Fruit fly (Drosophila melanogaster): Measurements from ENCODE around the gene Or85e.

Or85e gene

DNA sequence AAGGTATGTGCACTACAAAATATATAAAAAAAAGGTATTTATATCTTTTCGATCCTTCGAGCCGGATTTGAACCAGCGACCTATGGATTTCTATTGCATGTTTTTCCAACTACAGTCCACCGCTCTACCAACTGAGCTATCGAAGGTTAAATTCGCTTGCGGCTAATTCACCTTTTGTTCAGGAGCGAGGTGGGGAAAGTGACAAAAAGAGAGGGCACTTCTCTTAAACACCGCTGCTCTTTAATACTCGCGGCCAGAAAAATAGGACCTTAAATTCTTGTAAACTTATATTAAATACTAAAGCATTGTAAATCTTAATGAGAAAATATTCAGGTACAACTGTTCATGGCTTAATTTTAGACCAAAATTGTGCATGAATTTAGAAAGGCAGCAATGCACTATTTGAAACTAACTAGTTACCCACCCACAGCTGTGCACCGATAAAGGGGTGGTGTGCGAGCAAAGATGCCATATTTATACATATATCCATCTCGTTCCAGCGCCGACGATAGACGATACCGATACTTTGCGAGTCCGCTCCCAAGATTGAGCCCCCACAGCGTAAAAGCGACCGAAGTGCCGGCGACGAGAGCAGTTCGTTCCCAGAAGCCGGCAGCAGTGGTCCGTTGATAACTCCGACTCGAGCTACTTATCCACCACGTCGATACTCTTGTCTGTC is 33.5 kb upstream of the Or85e start (continued):
- TF ChIP-seq Jarid2 (GFP tag; optimal IDR thresholded peaks at IDR 0.05) = peak; percentile 85
- peak; percentile 97 for TF ChIP-seq HLH54F (GFP tag; optimal IDR thresholded peaks at IDR 0.05)
- peak; percentile 90 for TF ChIP-seq Hey (tag; optimal IDR thresholded peaks at IDR 0.05)
- peak; percentile 92 for TF ChIP-seq fd3F (GFP tag; optimal IDR thresholded peaks at IDR 0.05)
- TF ChIP-seq pfk (GFP tag; optimal IDR thresholded peaks at IDR 0.05) = peak; percentile 73
- peak; percentile 74 for TF ChIP-seq Sry-β (GFP tag; optimal IDR thresholded peaks at IDR 0.05)
- TF ChIP-seq sens (GFP tag) = peak; percentile 100
- peak; percentile 94 for TF ChIP-seq wdn (GFP tag; IDR thresholded peaks at IDR 0.05)
- TF ChIP-seq CG10267 (tag; optimal IDR thresholded peaks at IDR 0.05) = peak; percentile 97
- TF ChIP-seq MESR4 (GFP tag; optimal IDR thresholded peaks at IDR 0.05) = peak; percentile 81
- TF ChIP-seq Atf-2 (GFP tag; optimal IDR thresholded peaks at IDR 0.05) = peak; percentile 95
- peak; percentile 97 for TF ChIP-seq Rfx (GFP tag; IDR thresholded peaks at IDR 0.05)
- peak; percentile 95 for TF ChIP-seq CG3407 (GFP tag; optimal IDR thresholded peaks at IDR 0.05)
- TF ChIP-seq Hsf (GFP tag; optimal IDR thresholded peaks at IDR 0.05) = peak; percentile 98
- TF ChIP-seq lmd (GFP tag; IDR thresholded peaks at IDR 0.05) = peak; percentile 94
- no peak for TF ChIP-seq pan (optimal IDR thresholded peaks at IDR 0.05)
- TF ChIP-seq pan (GFP tag; optimal IDR thresholded peaks at IDR 0.05 in 1 of 2, IDR thresholded peaks at IDR 0.05 in 1 of 2) = peak in 1 of 2 experiments; percentile 97
- TF ChIP-seq crp (GFP tag; optimal IDR thresholded peaks at IDR 0.05) = peak; percentile 32 to 77
- peak; percentile 81 for TF ChIP-seq CG7928 (GFP tag; optimal IDR thresholded peaks at IDR 0.05)
- peak; percentile 96 for TF ChIP-seq trem (tag; optimal IDR thresholded peaks at IDR 0.05)
- TF ChIP-seq ara (GFP tag; IDR thresholded peaks at IDR 0.05) = peak; percentile 98
- peak; percentile 96 for TF ChIP-seq CG10654 (GFP tag; optimal IDR thresholded peaks at IDR 0.05)
- peak; percentile 96 for TF ChIP-seq CG13123 (GFP tag; optimal IDR thresholded peaks at IDR 0.05)
- TF ChIP-seq Mad (GFP tag; optimal IDR thresholded peaks at IDR 0.05) = peak; percentile 96
- peak; percentile 99 for TF ChIP-seq gem (tag; optimal IDR thresholded peaks at IDR 0.05)
- peak; percentile 87 for TF ChIP-seq pros (GFP tag; optimal IDR thresholded peaks at IDR 0.05)
- TF ChIP-seq z (GFP tag; IDR thresholded peaks at IDR 0.05) = peak; percentile 80; the same call in 2 of the 3 replicates
- peak; percentile 98 for TF ChIP-seq Hand (GFP tag; optimal IDR thresholded peaks at IDR 0.05)
- peak; percentile 92 for TF ChIP-seq cas (GFP tag; IDR thresholded peaks at IDR 0.05)
- peak; percentile 98 for TF ChIP-seq CG15269 (tag; optimal IDR thresholded peaks at IDR 0.05)
- TF ChIP-seq bsh (GFP tag; optimal IDR thresholded peaks at IDR 0.05) = peak; percentile 97 to 98
- peak; percentile 66 for TF ChIP-seq pzg (GFP tag; optimal IDR thresholded peaks at IDR 0.05)
- TF ChIP-seq CG7786 (GFP tag; optimal IDR thresholded peaks at IDR 0.05) = peak; percentile 97
- peak; percentile 78 for TF ChIP-seq CG3995 (GFP tag; optimal IDR thresholded peaks at IDR 0.05)
- peak; percentile 95 for TF ChIP-seq btn (GFP tag; optimal IDR thresholded peaks at IDR 0.05)
- peak; percentile 97 for TF ChIP-seq NC2α (GFP tag; optimal IDR thresholded peaks at IDR 0.05)
- TF ChIP-seq CG13287 (GFP tag; IDR thresholded peaks at IDR 0.05; ENCODE audit: partially characterized antibody) = peak; percentile 75
- TF ChIP-seq CG8290 (GFP tag; optimal IDR thresholded peaks at IDR 0.05) = peak; percentile 97
- TF ChIP-seq CG8290 (tag; optimal IDR thresholded peaks at IDR 0.05) = peak; percentile 94 to 99
- TF ChIP-seq pho (GFP tag; optimal IDR thresholded peaks at IDR 0.05) = peak; percentile 97
- TF ChIP-seq H2.0 (GFP tag; IDR thresholded peaks at IDR 0.05) = peak; percentile 95
- TF ChIP-seq Awh (GFP tag; IDR thresholded peaks at IDR 0.05) = peak; percentile 98
- peak; percentile 80 for TF ChIP-seq ato (GFP tag; IDR thresholded peaks at IDR 0.05; ENCODE audit: partially characterized antibody)
- TF ChIP-seq schlank (tag; optimal IDR thresholded peaks at IDR 0.05) = peak; percentile 96
- peak; percentile 97 for TF ChIP-seq pum (GFP tag; optimal IDR thresholded peaks at IDR 0.05)
- TF ChIP-seq pnt (GFP tag; optimal IDR thresholded peaks at IDR 0.05) = peak; percentile 95
- TF ChIP-seq cg (GFP tag; optimal IDR thresholded peaks at IDR 0.05) = no peak
- TF ChIP-seq CG12236 (GFP tag; optimal IDR thresholded peaks at IDR 0.05) = peak; percentile 95
- TF ChIP-seq corto (GFP tag; optimal IDR thresholded peaks at IDR 0.05) = peak; percentile 98
- peak; percentile 90 for TF ChIP-seq wor (GFP tag; IDR thresholded peaks at IDR 0.05)

Measured in whole organism, embryonic.